Worm (Caenorhabditis elegans) whole organism, late embryonic: ENCODE results near the gene K09E9.4.

Experiments used
- C08G9.2 ChIP-seq: sonication (generic microtip); optimal IDR thresholded peaks from 2 replicates; lab custom pipeline; 2016; ENCODE audit warnings: mild to moderate bottlenecking, missing genetic modification characterization, moderate library complexity, missing compliant biosample characterization
- ahr-1 ChIP-seq: sonication (generic microtip); optimal IDR thresholded peaks from 2 replicates; lab custom pipeline; 2016; ENCODE audit warnings: missing genetic modification characterization, missing compliant biosample characterization
- che-1 ChIP-seq: sonication (generic microtip); optimal IDR thresholded peaks from 2 replicates; lab custom pipeline; 2016; ENCODE audit warnings: mild to moderate bottlenecking, missing genetic modification characterization, missing compliant biosample characterization
- dmd-4 ChIP-seq: sonication (generic microtip); optimal IDR thresholded peaks from 2 replicates; lab custom pipeline; 2016; ENCODE audit warnings: borderline replicate concordance, missing genetic modification characterization, missing compliant biosample characterization
- dve-1 ChIP-seq: sonication (generic microtip); optimal IDR thresholded peaks from 2 replicates; lab custom pipeline; 2017; ENCODE audit warnings: antibody characterized with exemption, mild to moderate bottlenecking, missing genetic modification characterization, missing compliant biosample characterization
- fkh-6 ChIP-seq: sonication (generic microtip); optimal IDR thresholded peaks from 2 replicates; lab custom pipeline; 2016; ENCODE audit warnings: missing genetic modification characterization, missing compliant biosample characterization
- pha-4 ChIP-seq: fragments of 150-350 bp; optimal IDR thresholded peaks from 2 replicates; lab custom pipeline; 2018; ENCODE audit warnings: missing biosample characterization, missing genetic modification reagents, missing genetic modification characterization
- pqm-1 ChIP-seq: sonication (generic microtip); optimal IDR thresholded peaks from 2 replicates; lab custom pipeline; 2016; ENCODE audit warnings: missing genetic modification characterization, missing compliant biosample characterization
- ref-2 ChIP-seq: sonication (generic microtip); optimal IDR thresholded peaks from 2 replicates; lab custom pipeline; 2016; ENCODE audit warnings: missing genetic modification characterization, missing compliant biosample characterization
- syd-9 ChIP-seq: sonication (generic microtip); optimal IDR thresholded peaks from 2 replicates; lab custom pipeline; 2016; ENCODE audit warnings: mild to moderate bottlenecking, missing genetic modification characterization, moderate library complexity, missing compliant biosample characterization
- unc-55 ChIP-seq: sonication (generic microtip); optimal IDR thresholded peaks from 2 replicates; lab custom pipeline; 2017; ENCODE audit warnings: missing biosample characterization, missing genetic modification reagents, missing genetic modification characterization

ce11 chrX:15600512-15601117 lies 29.6 kb downstream of the K09E9.4 start, which contains the start of gene ent-2:
- no peak for TF ChIP-seq dmd-4 (tag; lab: Kevin White, UChicago)
- no peak for TF ChIP-seq ahr-1 (tag; lab: Kevin White, UChicago)
- no peak for TF ChIP-seq dve-1 (tag; lab: Kevin White, UChicago)
- TF ChIP-seq pha-4 (tag; lab: Kevin White, UChicago): no peak
- TF ChIP-seq ref-2: no peak
- TF ChIP-seq pqm-1 (tag; lab: Kevin White, UChicago): no peak
- no peak for TF ChIP-seq che-1 (tag; lab: Kevin White, UChicago)
- no peak for TF ChIP-seq fkh-6 (tag; lab: Kevin White, UChicago)
- TF ChIP-seq unc-55: no peak
- no peak for TF ChIP-seq C08G9.2 (tag; lab: Kevin White, UChicago)
- TF ChIP-seq syd-9 (tag; lab: Kevin White, UChicago): no peak
